Worm (Caenorhabditis elegans): Measurements from ENCODE around the gene cyp-34A9.

Gene cyp-34A9

ce11 chrV:3929099-3929498, 41.2 kb downstream of the cyp-34A9 start, which contains the start of gene srx-64 (continued):
- TF ChIP-seq dpl-1 (GFP tag; optimal IDR thresholded peaks at IDR 0.05) (no peak), rnt-1 (tag; optimal IDR thresholded peaks at IDR 0.05) (no peak), lin-35 (GFP tag; optimal IDR thresholded peaks at IDR 0.05) (no peak), mab-9 (GFP tag; IDR thresholded peaks at IDR 0.05) (no peak)

ce11 chrV:3927522-3927921, 42.8 kb downstream of the cyp-34A9 start:
- TF ChIP-seq rnt-1 (tag; optimal IDR thresholded peaks at IDR 0.05) (no peak), nhr-28 (tag; optimal IDR thresholded peaks at IDR 0.05) (no peak), nhr-84 (tag; optimal IDR thresholded peaks at IDR 0.05) (no peak), lir-3 (tag; optimal IDR thresholded peaks at IDR 0.05; ENCODE audit: poor library complexity) (no peak)

ce11 chrV:3922547-3922946, 47.8 kb downstream of the cyp-34A9 start:
- no peak for TF ChIP-seq unc-98 (GFP tag; IDR thresholded peaks at IDR 0.05)

ce11 chrV:3921635-3922034, 48.7 kb downstream of the cyp-34A9 start, which contains the start of gene srx-65:
srx-65 (plus strand) TSS chrV:3921935.
- TF ChIP-seq pqm-1 (tag; optimal IDR thresholded peaks at IDR 0.05), result no peak
- TF ChIP-seq efl-1 (optimal IDR thresholded peaks at IDR 0.05), result no peak
- TF ChIP-seq efl-1 (GFP tag; optimal IDR thresholded peaks at IDR 0.05 in 1 of 2), result peak in 1 of 2 experiments; percentile 36

ce11 chrV:3919289-3919688, 51.1 kb downstream of the cyp-34A9 start, which contains the start of gene srx-66:
srx-66 (plus strand) TSS chrV:3919589.
- TF ChIP-seq lir-3 (tag; optimal IDR thresholded peaks at IDR 0.05; ENCODE audit: poor library complexity) (no peak), skn-1 (tag; optimal IDR thresholded peaks at IDR 0.05) (no peak)

Measured in whole organism, L1 larva.